Fruit fly (Drosophila melanogaster): Measurements from ENCODE around the gene CG13055.

The CG13055 gene

DNA sequence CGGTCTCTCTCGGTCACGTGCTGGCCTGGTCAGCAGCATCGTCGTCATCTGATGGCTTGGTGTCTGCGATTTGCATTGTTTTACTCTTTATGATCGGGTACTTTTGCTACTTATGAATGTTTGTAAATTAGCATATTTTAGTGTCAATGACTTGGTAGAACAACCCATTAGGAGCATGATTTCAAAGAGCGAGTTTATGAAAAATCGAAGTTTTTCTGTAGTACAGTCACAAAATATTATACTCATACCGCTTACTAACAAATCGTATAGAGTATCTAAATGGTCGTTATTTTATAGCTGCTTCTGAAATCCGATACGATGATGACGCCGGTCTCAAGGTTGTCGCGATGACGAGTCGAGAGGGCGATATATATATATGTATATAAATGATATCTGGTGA lies 34.1 kb upstream of the CG13055 start (continued):
- TF ChIP-seq Sox102F (GFP tag; optimal IDR thresholded peaks at IDR 0.05) = peak; percentile 12
- TF ChIP-seq CG6163 (GFP tag; IDR thresholded peaks at IDR 0.05) = peak; percentile 44; the same call in 1 of the 3 replicates
- TF ChIP-seq Sox15 (GFP tag; optimal IDR thresholded peaks at IDR 0.05) = peak; percentile 39
- TF ChIP-seq CG7368 (GFP tag; optimal IDR thresholded peaks at IDR 0.05) = peak; percentile 43
- TF ChIP-seq eg (GFP tag; IDR thresholded peaks at IDR 0.05) = no peak
- TF ChIP-seq Hr39 (GFP tag; optimal IDR thresholded peaks at IDR 0.05) = peak; percentile 29
- peak; percentile 30 for TF ChIP-seq CG16779 (tag; optimal IDR thresholded peaks at IDR 0.05)
- TF ChIP-seq CG11294 (GFP tag; IDR thresholded peaks at IDR 0.05) = no peak
- TF ChIP-seq CG3919 (GFP tag; optimal IDR thresholded peaks at IDR 0.05) = peak; percentile 55
- TF ChIP-seq CG34406 (GFP tag; optimal IDR thresholded peaks at IDR 0.05) = peak; percentile 58
- TF ChIP-seq Eip75B (GFP tag; optimal IDR thresholded peaks at IDR 0.05) = peak; percentile 71
- TF ChIP-seq Eip93F (GFP tag; optimal IDR thresholded peaks at IDR 0.05) = no peak
- no peak for TF ChIP-seq fkh (GFP tag; optimal IDR thresholded peaks at IDR 0.05)
- TF ChIP-seq OdsH (GFP tag; optimal IDR thresholded peaks at IDR 0.05) = peak; percentile 46
- TF ChIP-seq CG4318 (GFP tag; optimal IDR thresholded peaks at IDR 0.05) = no peak
- peak in 1 of 2 experiments; percentile 56 for TF ChIP-seq salr (GFP tag; optimal IDR thresholded peaks at IDR 0.05)
- TF ChIP-seq CG10669 (GFP tag; optimal IDR thresholded peaks at IDR 0.05) = peak; percentile 85
- no peak for TF ChIP-seq CG15336 (GFP tag; IDR thresholded peaks at IDR 0.05)
- no peak for TF ChIP-seq Lpt (GFP tag; optimal IDR thresholded peaks at IDR 0.05)
- TF ChIP-seq CG8319 (GFP tag; optimal IDR thresholded peaks at IDR 0.05) = peak; percentile 38
- peak; percentile 39 for TF ChIP-seq svp (GFP tag)
- TF ChIP-seq CG6276 (GFP tag; optimal IDR thresholded peaks at IDR 0.05) = no peak

DNA sequence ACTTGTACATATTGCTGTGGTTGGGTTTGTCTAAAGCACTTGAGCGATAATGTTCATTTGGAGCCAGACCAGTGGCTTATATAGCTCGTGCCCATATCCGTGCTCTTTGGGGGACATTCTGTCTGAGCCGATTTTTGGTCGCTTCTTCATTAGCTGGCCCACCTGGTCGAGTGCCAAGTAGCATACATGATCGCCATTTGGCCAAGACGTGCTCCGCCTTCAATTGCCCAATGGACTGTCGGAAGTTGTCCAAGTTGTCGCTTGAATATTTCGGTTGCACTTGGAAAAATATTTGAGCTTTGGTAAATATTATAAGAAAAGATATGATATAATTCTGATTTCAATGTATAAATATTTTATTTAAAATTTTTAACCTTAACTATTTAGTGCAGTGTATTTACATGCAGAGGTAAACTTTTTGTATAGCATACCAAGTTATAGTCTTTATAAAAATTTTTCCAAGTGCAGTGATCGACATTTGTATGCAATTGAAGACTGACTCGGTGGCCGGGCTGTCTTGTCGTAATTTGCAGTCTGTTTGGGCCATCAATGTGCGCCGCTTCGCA lies 33.3 kb upstream of the CG13055 start, which contains the start of gene CG13047:
CG13047 (minus strand) TSS at position 51 of the 566 bp plus-strand sequence.
- TF ChIP-seq Hr4 (GFP tag; optimal IDR thresholded peaks at IDR 0.05) (no peak), CG6163 (GFP tag; IDR thresholded peaks at IDR 0.05) (no peak), vri (GFP tag; optimal IDR thresholded peaks at IDR 0.05) (no peak), Hr38 (GFP tag; optimal IDR thresholded peaks at IDR 0.05) (no peak), CG3919 (GFP tag; optimal IDR thresholded peaks at IDR 0.05) (no peak), CG10631 (GFP tag; optimal IDR thresholded peaks at IDR 0.05) (peak; percentile 10), CG8119 (GFP tag; IDR thresholded peaks at IDR 0.05) (no peak), Met (GFP tag; optimal IDR thresholded peaks at IDR 0.05) (no peak), CG11294 (GFP tag; IDR thresholded peaks at IDR 0.05) (no peak), dac (GFP tag; optimal IDR thresholded peaks at IDR 0.05) (no peak), Sox14 (GFP tag; optimal IDR thresholded peaks at IDR 0.05) (no peak), Eip78C (GFP tag) (peak; percentile 49), Gug (GFP tag; IDR thresholded peaks at IDR 0.05) (no peak), CG8632 (GFP tag; optimal IDR thresholded peaks at IDR 0.05) (no peak), salr (GFP tag; optimal IDR thresholded peaks at IDR 0.05) (no peak), Hr39 (GFP tag; optimal IDR thresholded peaks at IDR 0.05) (no peak), OdsH (GFP tag; optimal IDR thresholded peaks at IDR 0.05) (no peak), CG3032 (tag; optimal IDR thresholded peaks at IDR 0.05) (peak; percentile 56), eg (GFP tag; IDR thresholded peaks at IDR 0.05) (no peak), CG7368 (GFP tag; optimal IDR thresholded peaks at IDR 0.05) (no peak), CG34406 (GFP tag; optimal IDR thresholded peaks at IDR 0.05) (no peak), fd85E (GFP tag; optimal IDR thresholded peaks at IDR 0.05) (no peak), achi (GFP tag; optimal IDR thresholded peaks at IDR 0.05) (no peak), CG6792 (GFP tag; optimal IDR thresholded peaks at IDR 0.05) (no peak), fkh (GFP tag; optimal IDR thresholded peaks at IDR 0.05) (no peak), spab (GFP tag; optimal IDR thresholded peaks at IDR 0.05) (no peak), svp (GFP tag) (no peak), CG9139 (GFP tag; optimal IDR thresholded peaks at IDR 0.05) (no peak), Sox15 (GFP tag; optimal IDR thresholded peaks at IDR 0.05) (no peak), CG10669 (GFP tag; optimal IDR thresholded peaks at IDR 0.05) (peak; percentile 26), CG15336 (GFP tag; IDR thresholded peaks at IDR 0.05) (0 out of 2 replicates have a peak, but pooled peaks have one; percentile 26), CG32006 (GFP tag; optimal IDR thresholded peaks at IDR 0.05) (peak; percentile 2), dsx (GFP tag; optimal IDR thresholded peaks at IDR 0.05; ENCODE audit: poor library complexity, severe bottlenecking) (no peak), pdm3 (GFP tag; optimal IDR thresholded peaks at IDR 0.05) (no peak), CG6808 (GFP tag; optimal IDR thresholded peaks at IDR 0.05) (peak; percentile 13), topi (GFP tag; optimal IDR thresholded peaks at IDR 0.05) (no peak), CG8319 (GFP tag; optimal IDR thresholded peaks at IDR 0.05) (no peak), acj6 (GFP tag; optimal IDR thresholded peaks at IDR 0.05) (peak; percentile 13), Sox102F (GFP tag; optimal IDR thresholded peaks at IDR 0.05) (no peak), Ets96B (tag; optimal IDR thresholded peaks at IDR 0.05) (peak; percentile 37), cyc (GFP tag; optimal IDR thresholded peaks at IDR 0.05) (no peak)

All from whole organism, prepupa.